Fruit fly (Drosophila melanogaster) whole organism, embryonic: ENCODE measurements around the gene CG1638.

Experiments used
- Awh ChIP-seq: fragments of 200-800 bp; sonication (Bioruptor generic); IDR thresholded peaks from 2 replicates; pipeline ENCODE4, ENCODE4 v1.3.6; 2022; ENCODE audit warnings: missing biosample characterization, missing genetic modification characterization
- BtbVII ChIP-seq: fragments of 200-800 bp; sonication (Bioruptor generic); optimal IDR thresholded peaks from 3 replicates; lab custom pipeline; 2017; ENCODE audit warnings: missing biosample characterization, mild to moderate bottlenecking, missing genetic modification characterization
- CG10209 ChIP-seq: fragments of 200-800 bp; sonication (Bioruptor generic); optimal IDR thresholded peaks from 3 replicates; lab custom pipeline; 2017; ENCODE audit warnings: missing biosample characterization, mild to moderate bottlenecking, missing genetic modification characterization, missing genetic modification reagents
- CG10462 ChIP-seq: fragments of 200-800 bp; sonication (Bioruptor generic); optimal IDR thresholded peaks from 2 replicates; lab custom pipeline; 2016; ENCODE audit warnings: missing biosample characterization, missing genetic modification characterization
- CG11456 ChIP-seq: fragments of 200-800 bp; sonication (Bioruptor generic); IDR thresholded peaks from 3 replicates; pipeline ENCODE4 v1.3.6; 2022; ENCODE audit warnings: missing biosample characterization, missing genetic modification characterization
- CG12659 ChIP-seq: fragments of 200-800 bp; sonication (Bioruptor generic); optimal IDR thresholded peaks from 3 replicates; lab custom pipeline; 2017; ENCODE audit warnings: mild to moderate bottlenecking, missing biosample characterization, missing genetic modification reagents, missing genetic modification characterization
- CG13775 ChIP-seq: fragments of 200-800 bp; sonication (Bioruptor generic); optimal IDR thresholded peaks from 3 replicates; lab custom pipeline; 2017; ENCODE audit warnings: missing biosample characterization, mild to moderate bottlenecking, missing genetic modification characterization
- CG13894 ChIP-seq: fragments of 200-800 bp; sonication (Bioruptor generic); optimal IDR thresholded peaks from 3 replicates; lab custom pipeline; 2018; ENCODE audit warnings: missing biosample characterization, mild to moderate bottlenecking, missing genetic modification characterization, moderate library complexity
- CG1529 ChIP-seq: fragments of 200-800 bp; sonication (Bioruptor generic); optimal IDR thresholded peaks from 3 replicates; lab custom pipeline; 2018; ENCODE audit warnings: missing biosample characterization, missing genetic modification characterization
- CG16813 ChIP-seq: fragments of 200-800 bp; sonication (Bioruptor generic); IDR thresholded peaks from 3 replicates; pipeline ENCODE4 v1.3.6; 2022; ENCODE audit warnings: missing biosample characterization, missing genetic modification characterization; ENCODE audit not compliant: partially characterized antibody
- CG17361 ChIP-seq: fragments of 200-800 bp; sonication (Bioruptor generic); IDR thresholded peaks from 3 replicates; pipeline ENCODE4 v1.3.6; 2022; ENCODE audit warnings: missing biosample characterization, missing genetic modification characterization
- CG17912 ChIP-seq: fragments of 200-800 bp; sonication (Bioruptor generic); optimal IDR thresholded peaks from 2 replicates; lab custom pipeline; 2018; ENCODE audit warnings: missing biosample characterization, mild to moderate bottlenecking, missing genetic modification characterization
- CG18599 ChIP-seq: fragments of 200-800 bp; sonication (Bioruptor generic); optimal IDR thresholded peaks from 3 replicates; lab custom pipeline; 2017; ENCODE audit warnings: missing biosample characterization, missing genetic modification characterization, mild to moderate bottlenecking, moderate library complexity, missing genetic modification reagents
- CG2712 ChIP-seq: fragments of 200-800 bp; optimal IDR thresholded peaks from 3 replicates; lab custom pipeline; 2019; ENCODE audit warnings: missing biosample characterization, mild to moderate bottlenecking, missing genetic modification characterization, moderate library complexity
- CG30020 ChIP-seq: fragments of 200-800 bp; optimal IDR thresholded peaks from 2 replicates; lab custom pipeline; 2019; ENCODE audit warnings: missing biosample characterization, mild to moderate bottlenecking, missing genetic modification characterization, moderate library complexity
- CG30403 ChIP-seq: fragments of 200-800 bp; sonication (Bioruptor generic); optimal IDR thresholded peaks from 3 replicates; lab custom pipeline; 2016; ENCODE audit warnings: missing biosample characterization, missing genetic modification characterization
- CG34376 ChIP-seq: fragments of 200-800 bp; sonication (Bioruptor generic); optimal IDR thresholded peaks from 2 replicates; lab custom pipeline; 2018; ENCODE audit warnings: missing biosample characterization, mild to moderate bottlenecking, missing genetic modification characterization
- CG3726 ChIP-seq: fragments of 200-800 bp; sonication (Bioruptor generic); IDR thresholded peaks from 3 replicates; pipeline ENCODE4, ENCODE4 v1.3.6; 2022; ENCODE audit warnings: missing biosample characterization, missing genetic modification characterization
- CG4360 ChIP-seq: fragments of 200-800 bp; sonication (Bioruptor generic); IDR thresholded peaks from 2 replicates; pipeline ENCODE4 v1.3.6; 2022; ENCODE audit warnings: missing biosample characterization, missing genetic modification characterization
- CG6175 ChIP-seq: fragments of 200-800 bp; sonication (Bioruptor generic); IDR thresholded peaks from 3 replicates; pipeline ENCODE4 v1.3.6; 2022; ENCODE audit warnings: missing biosample characterization, missing genetic modification characterization
- CG8089 ChIP-seq: fragments of 200-800 bp; sonication (Bioruptor generic); optimal IDR thresholded peaks from 3 replicates; lab custom pipeline; 2016; ENCODE audit warnings: missing biosample characterization, missing genetic modification characterization
- CG9727 ChIP-seq: fragments of 200-800 bp; sonication (Bioruptor generic); optimal IDR thresholded peaks from 3 replicates; lab custom pipeline; 2017; ENCODE audit warnings: missing biosample characterization, mild to moderate bottlenecking, missing genetic modification characterization
- CG9817 ChIP-seq: fragments of 200-800 bp; sonication (Bioruptor generic); optimal IDR thresholded peaks from 2 replicates; lab custom pipeline; 2018; ENCODE audit warnings: missing biosample characterization, mild to moderate bottlenecking, missing genetic modification characterization, moderate library complexity
- CG9876 ChIP-seq: fragments of 200-800 bp; sonication (Bioruptor generic); optimal IDR thresholded peaks from 2 replicates; lab custom pipeline; 2016; ENCODE audit warnings: missing biosample characterization, missing genetic modification characterization
- CTCF ChIP-seq: fragments of 200-800 bp; sonication (Bioruptor generic); optimal IDR thresholded peaks from 2 replicates; lab custom pipeline; 2017; ENCODE audit warnings: missing biosample characterization, mild to moderate bottlenecking, missing genetic modification characterization, moderate library complexity
- CkIIα-i1 ChIP-seq: fragments of 200-800 bp; sonication (Bioruptor generic); IDR thresholded peaks from 2 replicates; pipeline ENCODE4 v1.3.6; 2022; ENCODE audit warnings: missing biosample characterization, missing genetic modification characterization
- Dek ChIP-seq: fragments of 200-800 bp; sonication (Bioruptor generic); optimal IDR thresholded peaks from 3 replicates; lab custom pipeline; 2019; ENCODE audit warnings: missing biosample characterization, mild to moderate bottlenecking, missing genetic modification characterization, moderate library complexity
- HLH3B ChIP-seq: fragments of 200-800 bp; sonication (Bioruptor generic); IDR thresholded peaks from 2 replicates; pipeline ENCODE4 v1.3.6; 2022; ENCODE audit warnings: missing biosample characterization, missing genetic modification characterization
- HmgD ChIP-seq: fragments of 200-800 bp; sonication (Bioruptor generic); optimal IDR thresholded peaks from 3 replicates; lab custom pipeline; 2016; ENCODE audit warnings: missing biosample characterization, missing genetic modification characterization
- Myb ChIP-seq: fragments of 200-800 bp; sonication (Bioruptor generic); optimal IDR thresholded peaks from 2 replicates; lab custom pipeline; 2016; ENCODE audit warnings: missing biosample characterization, missing genetic modification characterization
- Stat92E ChIP-seq, 3 experiments: fragments of >200 bp in 2 of 3; fragments of 200-800 bp in 1 of 3; sonication (Bioruptor generic) in 1 of 3; optimal IDR thresholded peaks; 2 replicates each; lab custom pipeline; 2017 to 2019; ENCODE audit warnings: missing biosample characterization in 3 of 3, missing genetic modification characterization in 3 of 3, mild to moderate bottlenecking in 1 of 3, moderate library complexity in 1 of 3
- TFAM ChIP-seq: fragments of 200-800 bp; sonication (Bioruptor generic); optimal IDR thresholded peaks from 2 replicates; lab custom pipeline; 2017; ENCODE audit warnings: missing biosample characterization, missing genetic modification characterization, inconsistent platforms
- Vsx1 ChIP-seq: fragments of 200-800 bp; sonication (Bioruptor generic); optimal IDR thresholded peaks from 2 replicates; lab custom pipeline; 2017; ENCODE audit warnings: missing biosample characterization, mild to moderate bottlenecking, missing genetic modification characterization, missing genetic modification reagents
- danr ChIP-seq: fragments of 200-800 bp; sonication (Bioruptor generic); IDR thresholded peaks from 2 replicates; pipeline ENCODE4 v1.3.6; 2022; ENCODE audit warnings: missing biosample characterization, missing genetic modification characterization
- gro ChIP-seq: fragments of 200-800 bp; sonication (Bioruptor generic); optimal IDR thresholded peaks from 2 replicates; lab custom pipeline; 2016; ENCODE audit warnings: missing biosample characterization, missing genetic modification characterization
- gt ChIP-seq: fragments of 200-800 bp; sonication (Bioruptor generic); IDR thresholded peaks from 2 replicates; pipeline ENCODE4 v1.3.6; 2022; ENCODE audit warnings: missing biosample characterization, missing genetic modification characterization
- jing ChIP-seq: fragments of 200-800 bp; sonication (Bioruptor generic); optimal IDR thresholded peaks from 2 replicates; lab custom pipeline; 2018; ENCODE audit warnings: missing biosample characterization, mild to moderate bottlenecking, missing genetic modification characterization
- ken ChIP-seq: fragments of 200-800 bp; sonication (Bioruptor generic); IDR thresholded peaks from 3 replicates; pipeline ENCODE4 v1.3.6; 2022; ENCODE audit warnings: missing biosample characterization, missing genetic modification characterization
- lab ChIP-seq: fragments of 200-800 bp; sonication (Bioruptor generic); optimal IDR thresholded peaks from 3 replicates; lab custom pipeline; 2017; ENCODE audit warnings: missing biosample characterization, missing genetic modification characterization, mild to moderate bottlenecking, moderate library complexity, missing genetic modification reagents
- lov ChIP-seq, 2 experiments: fragments of 200-800 bp in 1 of 2; fragments of >200 bp in 1 of 2; sonication (Bioruptor generic) in 1 of 2; IDR thresholded peaks in 1 of 2; optimal IDR thresholded peaks in 1 of 2; 2 replicates in 1 of 2; 3 replicates in 1 of 2; pipeline versions ENCODE4 v1.3.6 to Lab custom; 2017 to 2022; ENCODE audit warnings: missing biosample characterization in 1 of 2, missing genetic modification characterization in 1 of 2
- org-1 ChIP-seq: fragments of 200-800 bp; sonication (Bioruptor generic); optimal IDR thresholded peaks from 2 replicates; lab custom pipeline; 2017; ENCODE audit warnings: missing biosample characterization, missing genetic modification characterization
- pan ChIP-seq, 4 experiments: fragments of >200 bp in 3 of 4; fragments of 200-800 bp in 1 of 4; sonication (Bioruptor generic) in 1 of 4; optimal IDR thresholded peaks in 3 of 4; IDR thresholded peaks in 1 of 4; 2 replicates each; pipeline versions ENCODE4 v1.3.6 to Lab custom; 2017 to 2022; ENCODE audit warnings: missing biosample characterization in 2 of 4, missing genetic modification characterization in 2 of 4, mixed read lengths in 1 of 4
- pita ChIP-seq: fragments of 200-800 bp; sonication (Bioruptor generic); optimal IDR thresholded peaks from 2 replicates; lab custom pipeline; 2017; ENCODE audit warnings: missing biosample characterization, mild to moderate bottlenecking, missing genetic modification characterization
- slou ChIP-seq: fragments of 200-800 bp; sonication (Bioruptor generic); optimal IDR thresholded peaks from 3 replicates; lab custom pipeline; 2016; ENCODE audit warnings: missing biosample characterization, missing genetic modification characterization
- slp2 ChIP-seq: fragments of 200-800 bp; sonication (Bioruptor generic); optimal IDR thresholded peaks from 2 replicates; lab custom pipeline; 2016; ENCODE audit warnings: missing biosample characterization, missing genetic modification characterization
- sug ChIP-seq: fragments of 200-800 bp; optimal IDR thresholded peaks from 2 replicates; lab custom pipeline; 2019; ENCODE audit warnings: missing biosample characterization, mild to moderate bottlenecking, missing genetic modification characterization, moderate library complexity
- tgo ChIP-seq: fragments of 200-800 bp; sonication (Bioruptor generic); IDR thresholded peaks from 3 replicates; pipeline ENCODE4 v1.3.6; 2022; ENCODE audit warnings: missing biosample characterization, missing genetic modification characterization
- tup ChIP-seq: fragments of 200-800 bp; sonication (Bioruptor generic); optimal IDR thresholded peaks from 2 replicates; lab custom pipeline; 2016; ENCODE audit warnings: missing biosample characterization, mild to moderate bottlenecking, missing genetic modification characterization, moderate library complexity
- unc-4 ChIP-seq: fragments of 200-800 bp; sonication (Bioruptor generic); IDR thresholded peaks from 2 replicates; pipeline ENCODE4 v1.3.6; 2022; ENCODE audit warnings: missing biosample characterization, missing genetic modification characterization; ENCODE audit not compliant: partially characterized antibody
- vfl ChIP-seq: fragments of 200-800 bp; sonication (Bioruptor generic); optimal IDR thresholded peaks from 2 replicates; lab custom pipeline; 2016; ENCODE audit warnings: missing biosample characterization, missing genetic modification characterization

The CG1638 gene

dm6 chr3R:31566738-31567137, 23.6 kb upstream of the CG1638 start (continued):
- TF ChIP-seq CG4360 (GFP tag; lab: Robert Waterston, UW), result 0 out of 2 replicates have a peak, but pooled peaks have one; percentile 40
- peak; percentile 8 for TF ChIP-seq CG10209 (GFP tag; lab: Kevin White, UChicago)
- no peak for TF ChIP-seq CG18599 (GFP tag; lab: Kevin White, UChicago)
- TF ChIP-seq CkIIα-i1 (GFP tag; lab: Robert Waterston, UW), result no peak
- peak in 1 of 3 experiments; percentile 26 for TF ChIP-seq Stat92E (GFP tag; optimal IDR thresholded peaks at IDR 0.05; lab: Kevin White, UChicago)
- peak; percentile 50; the same call in 1 of the 2 replicates for TF ChIP-seq danr (GFP tag; lab: Robert Waterston, UW)
- TF ChIP-seq tgo (GFP tag; lab: Robert Waterston, UW), result peak; percentile 69
- TF ChIP-seq CG34376 (GFP tag; lab: Kevin White, UChicago), result no peak
- no peak for TF ChIP-seq CG8089 (GFP tag; lab: Kevin White, UChicago)
- peak; percentile 52 for TF ChIP-seq CG9727 (GFP tag; lab: Kevin White, UChicago)
- no peak for TF ChIP-seq sug
- TF ChIP-seq CG30020 (tag; lab: Kevin White, UChicago), result no peak
- no peak for TF ChIP-seq BtbVII (GFP tag; lab: Kevin White, UChicago)
- TF ChIP-seq HmgD, result no peak
- peak; percentile 80 for TF ChIP-seq CG2712 (tag; lab: Kevin White, UChicago)
- peak; percentile 73 for TF ChIP-seq HLH3B (GFP tag; lab: Robert Waterston, UW)
- peak; percentile 74; the same call in 2 of the 3 replicates for TF ChIP-seq ken (GFP tag; lab: Robert Waterston, UW)
- TF ChIP-seq CG17361 (GFP tag; lab: Robert Waterston, UW), result peak; percentile 53; the same call in 2 of the 3 replicates
- TF ChIP-seq CG6175 (GFP tag; lab: Robert Waterston, UW), result no peak
- TF ChIP-seq CG3726 (GFP tag; lab: Robert Waterston, UW), result peak; percentile 9; the same call in 1 of the 3 replicates
- peak; percentile 45 for TF ChIP-seq CG1529
- TF ChIP-seq slou (GFP tag; lab: Kevin White, UChicago), result no peak
- TF ChIP-seq CG9817 (tag; lab: Kevin White, UChicago), result no peak
- TF ChIP-seq CG13775 (GFP tag; lab: Kevin White, UChicago), result peak; percentile 25
- no peak for TF ChIP-seq CG12659
- TF ChIP-seq org-1 (GFP tag; lab: Kevin White, UChicago), result peak; percentile 19
- no peak for TF ChIP-seq CG17912 (GFP tag; lab: Kevin White, UChicago)
- peak; percentile 8 for TF ChIP-seq jing
- no peak for TF ChIP-seq slp2 (GFP tag; lab: Kevin White, UChicago)
- no peak for TF ChIP-seq CG30403 (GFP tag; lab: Kevin White, UChicago)
- no peak for TF ChIP-seq CG13894 (tag; lab: Kevin White, UChicago)
- no peak for TF ChIP-seq TFAM (GFP tag; lab: Kevin White, UChicago)
- no peak for TF ChIP-seq CG16813 (GFP tag; lab: Robert Waterston, UW)
- peak; percentile 70 for TF ChIP-seq Awh (GFP tag; lab: Robert Waterston, UW)
- TF ChIP-seq lov (optimal IDR thresholded peaks at IDR 0.05; lab: Kevin White, UChicago), result no peak
- TF ChIP-seq lov (GFP tag; IDR thresholded peaks at IDR 0.05; lab: Robert Waterston, UW), result peak; percentile 58; the same call in 1 of the 3 replicates
- no peak for TF ChIP-seq CG9876
- TF ChIP-seq pita, result no peak
- no peak for TF ChIP-seq pan (optimal IDR thresholded peaks at IDR 0.05; lab: Kevin White, UChicago)
- peak in 1 of 2 experiments; percentile 32 for TF ChIP-seq pan (GFP tag; optimal IDR thresholded peaks at IDR 0.05 in 1 of 2, IDR thresholded peaks at IDR 0.05 in 1 of 2)
- no peak for TF ChIP-seq tup (GFP tag; lab: Kevin White, UChicago)
- TF ChIP-seq unc-4 (GFP tag; lab: Robert Waterston, UW), result no peak
- TF ChIP-seq gt (GFP tag; lab: Robert Waterston, UW), result no peak
- no peak for TF ChIP-seq gro (GFP tag; lab: Kevin White, UChicago)
- no peak for TF ChIP-seq vfl (GFP tag; lab: Kevin White, UChicago)
- no peak for TF ChIP-seq CG10462 (GFP tag; lab: Kevin White, UChicago)
- no peak for TF ChIP-seq Dek
- no peak for TF ChIP-seq Myb (GFP tag; lab: Kevin White, UChicago)
- no peak for TF ChIP-seq Vsx1 (GFP tag; lab: Kevin White, UChicago)
- no peak for TF ChIP-seq CG11456 (GFP tag; lab: Robert Waterston, UW)
- no peak for TF ChIP-seq lab (GFP tag; lab: Kevin White, UChicago)
- TF ChIP-seq CTCF (GFP tag; lab: Kevin White, UChicago), result no peak
